Worm (Caenorhabditis elegans): ENCODE measurements around the gene C53D6.4.

- TF ChIP-seq mep-1 (tag; optimal IDR thresholded peaks at IDR 0.05), result no peak
- TF ChIP-seq pqm-1 (tag; optimal IDR thresholded peaks at IDR 0.05), result no peak
- TF ChIP-seq unc-62 (GFP tag; optimal IDR thresholded peaks at IDR 0.05), result no peak
- TF ChIP-seq nhr-77 (tag; optimal IDR thresholded peaks at IDR 0.05), result no peak
- TF ChIP-seq nhr-76 (tag; optimal IDR thresholded peaks at IDR 0.05), result no peak
- no peak for TF ChIP-seq lin-15B (tag; optimal IDR thresholded peaks at IDR 0.05)
- no peak for TF ChIP-seq lin-39 (tag; optimal IDR thresholded peaks at IDR 0.05)
- peak; percentile 79 for TF ChIP-seq elt-2 (tag; optimal IDR thresholded peaks at IDR 0.05)
Observed at ce11 chrIV:9070188-9070587, 49.4 kb upstream of the C53D6.4 start.
